Fruit fly (Drosophila melanogaster) whole organism: ENCODE measurements around the gene mEFTs.
A peak's percentile ranks its signal among the peaks of the same experiment; 100 is the strongest.

Experiments used
- CG8478 ChIP-seq: fragments of >200 bp; optimal IDR thresholded peaks from 2 replicates; lab custom pipeline; 2018; ENCODE audit warnings: inconsistent platforms
- Dll ChIP-seq: fragments of >200 bp; optimal IDR thresholded peaks from 2 replicates; lab custom pipeline; 2017
- EcR ChIP-seq, 2 experiments: fragments of >200 bp; optimal IDR thresholded peaks; 2 replicates each; lab custom pipeline; 2017; ENCODE audit warnings: missing biosample characterization in 2 of 2, missing genetic modification characterization in 2 of 2, missing genetic modification reagents in 2 of 2
- pan ChIP-seq: fragments of >200 bp; optimal IDR thresholded peaks from 2 replicates; lab custom pipeline; 2017
- psq ChIP-seq: fragments of >200 bp; optimal IDR thresholded peaks from 2 replicates; lab custom pipeline; 2017
- usp ChIP-seq: fragments of >200 bp; optimal IDR thresholded peaks from 2 replicates; lab custom pipeline; 2017; ENCODE audit warnings: missing biosample characterization, missing genetic modification characterization, mixed read lengths

The mEFTs gene

dm6 chr2L:17455823-17456222 is 45.1 kb downstream of the mEFTs start, which contains the start of gene SPH93:
Gene SPH93, minus strand, starts transcription at chr2L:17455923.
- TF ChIP-seq psq (lab: Kevin White, UChicago) (no peak), CG8478 (lab: Kevin White, UChicago) (no peak), EcR (GFP tag; optimal IDR thresholded peaks at IDR 0.05; lab: Kevin White, UChicago) (no peak), usp (GFP tag; lab: Kevin White, UChicago) (no peak), Dll (no peak), pan (no peak)

dm6 chr2L:17452624-17453023 is 48.3 kb downstream of the mEFTs start, which contains the start of gene CG5050:
Gene CG5050, plus strand, starts transcription at chr2L:17452924.
- TF ChIP-seq psq (lab: Kevin White, UChicago) (no peak), CG8478 (lab: Kevin White, UChicago) (no peak), pan (no peak), usp (GFP tag; lab: Kevin White, UChicago) (no peak)

- TF ChIP-seq usp (GFP tag; lab: Kevin White, UChicago) = no peak
- no peak for TF ChIP-seq Dll
- no peak for TF ChIP-seq psq (lab: Kevin White, UChicago)
- TF ChIP-seq pan = no peak
- TF ChIP-seq EcR (GFP tag; optimal IDR thresholded peaks at IDR 0.05; lab: Kevin White, UChicago) = no peak
- TF ChIP-seq CG8478 (lab: Kevin White, UChicago) = no peak
These were observed 48.8 kb downstream of the mEFTs start for dm6 chr2L:17452084-17452483.

- TF ChIP-seq psq (lab: Kevin White, UChicago) (no peak), pan (no peak), EcR (GFP tag; optimal IDR thresholded peaks at IDR 0.05; lab: Kevin White, UChicago) (no peak), Dll (no peak), CG8478 (lab: Kevin White, UChicago) (no peak), usp (GFP tag; lab: Kevin White, UChicago) (no peak)
These were observed 50.1 kb downstream of the mEFTs start for dm6 chr2L:17450505-17451415.

dm6 chr2L:17449608-17450504 is 51.0 kb downstream of the mEFTs start, which contains the start of gene dl:
Gene dl, minus strand, starts transcription at chr2L:17450364.
- TF ChIP-seq CG8478 (lab: Kevin White, UChicago) (no peak), pan (peak; percentile 67)
